Worm (Caenorhabditis elegans) whole organism, late embryonic: ENCODE results near the gene K07F5.12.

Experiments used
- ama-1 ChIP-seq: fragments of 150-350 bp; optimal IDR thresholded peaks from 2 replicates; lab custom pipeline; 2014
- ceh-31 ChIP-seq: sonication (generic microtip); optimal IDR thresholded peaks from 2 replicates; lab custom pipeline; 2016; ENCODE audit warnings: missing genetic modification characterization, missing compliant biosample characterization
- syd-9 ChIP-seq: sonication (generic microtip); optimal IDR thresholded peaks from 2 replicates; lab custom pipeline; 2016; ENCODE audit warnings: mild to moderate bottlenecking, missing genetic modification characterization, moderate library complexity, missing compliant biosample characterization

DNA sequence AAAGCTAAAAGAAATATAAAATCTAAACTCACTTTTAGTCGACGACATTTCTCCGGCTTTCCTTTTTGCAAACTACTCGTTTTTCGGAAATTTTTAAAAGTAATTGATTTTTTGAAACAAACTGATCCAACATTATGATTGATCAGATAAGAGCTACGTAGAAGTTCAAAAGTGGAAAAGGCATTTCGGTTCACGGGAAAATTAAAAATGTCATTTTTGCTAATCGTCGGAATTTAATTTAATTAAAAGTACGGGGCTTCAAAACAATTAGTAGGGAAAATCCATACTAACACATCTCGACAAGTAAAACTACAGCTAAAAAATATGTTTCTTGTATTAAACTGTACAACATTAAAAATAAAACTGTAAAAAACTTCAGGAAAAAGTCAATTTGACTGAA is 6.2 kb upstream of the K07F5.12 start, which contains the start of gene K07F5.8:
- no peak for TF ChIP-seq ama-1
- TF ChIP-seq ceh-31 (tag; lab: Kevin White, UChicago): no peak
- TF ChIP-seq syd-9 (tag; lab: Kevin White, UChicago): no peak
